Worm (Caenorhabditis elegans): ENCODE data around the gene F46B3.7.

F46B3.7 gene

ce11 chrV:20600704-20601103 is 17.8 kb downstream of the F46B3.7 start:
- TF ChIP-seq ceh-83 (GFP tag; optimal IDR thresholded peaks at IDR 0.05) (no peak), nhr-76 (tag; optimal IDR thresholded peaks at IDR 0.05) (no peak), blmp-1 (tag; optimal IDR thresholded peaks at IDR 0.05) (no peak), nhr-12 (tag; optimal IDR thresholded peaks at IDR 0.05) (no peak), ztf-11 (tag; optimal IDR thresholded peaks at IDR 0.05) (no peak), nhr-2 (tag; optimal IDR thresholded peaks at IDR 0.05) (no peak), ceh-39 (tag; optimal IDR thresholded peaks at IDR 0.05) (no peak), M03D4.4 (tag; optimal IDR thresholded peaks at IDR 0.05) (no peak), lin-13 (tag; optimal IDR thresholded peaks at IDR 0.05) (no peak), ceh-43 (GFP tag; optimal IDR thresholded peaks at IDR 0.05) (no peak)

- TF ChIP-seq nhr-12 (tag; optimal IDR thresholded peaks at IDR 0.05) (no peak), lin-13 (tag; optimal IDR thresholded peaks at IDR 0.05) (no peak), drap-1 (GFP tag; optimal IDR thresholded peaks at IDR 0.05) (no peak), mep-1 (tag; optimal IDR thresholded peaks at IDR 0.05) (no peak), nhr-237 (tag; optimal IDR thresholded peaks at IDR 0.05) (no peak), M03D4.4 (tag; optimal IDR thresholded peaks at IDR 0.05) (no peak), elt-1 (tag; optimal IDR thresholded peaks at IDR 0.05; ENCODE audit: borderline replicate concordance, insufficient read depth) (no peak), flh-1 (GFP tag; optimal IDR thresholded peaks at IDR 0.05) (no peak), pha-4 (tag; optimal IDR thresholded peaks at IDR 0.05) (no peak), lin-32 (GFP tag; optimal IDR thresholded peaks at IDR 0.05) (no peak), unc-62 (GFP tag; optimal IDR thresholded peaks at IDR 0.05) (no peak), ztf-11 (tag; optimal IDR thresholded peaks at IDR 0.05) (no peak), unc-39 (tag; optimal IDR thresholded peaks at IDR 0.05) (no peak), ceh-83 (GFP tag; optimal IDR thresholded peaks at IDR 0.05) (no peak), nhr-76 (tag; optimal IDR thresholded peaks at IDR 0.05) (no peak), mls-2 (tag; optimal IDR thresholded peaks at IDR 0.05) (no peak)
These were observed 18.7 kb downstream of the F46B3.7 start, which contains the start of gene col-163 for ce11 chrV:20599795-20600194. Gene col-163, plus strand, starts transcription at chrV:20600095.

- no peak for TF ChIP-seq zip-8 (tag; optimal IDR thresholded peaks at IDR 0.05)
- TF ChIP-seq sptf-1 (tag; optimal IDR thresholded peaks at IDR 0.05), result no peak
- TF ChIP-seq blmp-1 (tag; optimal IDR thresholded peaks at IDR 0.05), result no peak
- TF ChIP-seq nhr-76 (tag; optimal IDR thresholded peaks at IDR 0.05), result no peak
- no peak for TF ChIP-seq ces-1 (GFP tag; optimal IDR thresholded peaks at IDR 0.05)
- TF ChIP-seq unc-120 (tag; optimal IDR thresholded peaks at IDR 0.05; ENCODE audit: poor library complexity, severe bottlenecking), result no peak
- no peak for TF ChIP-seq drap-1 (GFP tag; optimal IDR thresholded peaks at IDR 0.05)
- no peak for TF ChIP-seq elt-3 (tag; optimal IDR thresholded peaks at IDR 0.05)
- TF ChIP-seq hlh-1 (tag; optimal IDR thresholded peaks at IDR 0.05), result no peak
- TF ChIP-seq ceh-39 (tag; optimal IDR thresholded peaks at IDR 0.05), result no peak
- TF ChIP-seq mab-5 (tag; optimal IDR thresholded peaks at IDR 0.05), result no peak
- no peak for TF ChIP-seq ham-2 (GFP tag; optimal IDR thresholded peaks at IDR 0.05)
- TF ChIP-seq lin-32 (GFP tag; optimal IDR thresholded peaks at IDR 0.05), result no peak
- TF ChIP-seq mls-2 (tag; optimal IDR thresholded peaks at IDR 0.05), result no peak
- no peak for TF ChIP-seq cnd-1 (tag; optimal IDR thresholded peaks at IDR 0.05)
- no peak for TF ChIP-seq lsy-2 (tag; optimal IDR thresholded peaks at IDR 0.05)
- TF ChIP-seq sem-2 (GFP tag; optimal IDR thresholded peaks at IDR 0.05), result no peak
- no peak for TF ChIP-seq nhr-12 (tag; optimal IDR thresholded peaks at IDR 0.05)
- no peak for TF ChIP-seq ztf-11 (tag; optimal IDR thresholded peaks at IDR 0.05)
These were observed 21.5 kb downstream of the F46B3.7 start, which contains the start of gene F46B3.1 for ce11 chrV:20597076-20597475. Gene F46B3.1, minus strand, starts transcription at chrV:20597176.

ce11 chrV:20595653-20596052 is 22.9 kb downstream of the F46B3.7 start, which contains the start of gene F26F2.11:
Gene F26F2.11, minus strand, starts transcription at chrV:20595753.
- no peak for TF ChIP-seq mab-5 (tag; optimal IDR thresholded peaks at IDR 0.05)

ce11 chrV:20594746-20595145 is 23.8 kb downstream of the F46B3.7 start, which contains the start of gene F26F2.10:
Gene F26F2.10, minus strand, starts transcription at chrV:20594846.
- TF ChIP-seq ham-2 (GFP tag; optimal IDR thresholded peaks at IDR 0.05) (no peak), unc-62 (GFP tag; optimal IDR thresholded peaks at IDR 0.05) (no peak), mab-5 (tag; optimal IDR thresholded peaks at IDR 0.05) (no peak), hlh-1 (tag; optimal IDR thresholded peaks at IDR 0.05) (no peak), pha-4 (tag; optimal IDR thresholded peaks at IDR 0.05) (no peak), ces-1 (GFP tag; optimal IDR thresholded peaks at IDR 0.05) (no peak), sem-2 (GFP tag; optimal IDR thresholded peaks at IDR 0.05) (no peak), blmp-1 (tag; optimal IDR thresholded peaks at IDR 0.05) (no peak), nhr-76 (tag; optimal IDR thresholded peaks at IDR 0.05) (no peak), flh-1 (GFP tag; optimal IDR thresholded peaks at IDR 0.05) (no peak), M03D4.4 (tag; optimal IDR thresholded peaks at IDR 0.05) (no peak), ceh-43 (GFP tag; optimal IDR thresholded peaks at IDR 0.05) (no peak), unc-120 (tag; optimal IDR thresholded peaks at IDR 0.05; ENCODE audit: poor library complexity, severe bottlenecking) (no peak), drap-1 (GFP tag; optimal IDR thresholded peaks at IDR 0.05) (no peak), tbx-8 (GFP tag; optimal IDR thresholded peaks at IDR 0.05) (no peak), unc-39 (tag; optimal IDR thresholded peaks at IDR 0.05) (no peak), zip-8 (tag; optimal IDR thresholded peaks at IDR 0.05) (no peak), lin-32 (GFP tag; optimal IDR thresholded peaks at IDR 0.05) (no peak)

Data from whole organism, mixed stage, embryonic.